Worm (Caenorhabditis elegans) whole organism, early embryonic: Measurements from ENCODE around the gene M01B2.13.

Experiments
- B0310.2 ChIP-seq: sonication (generic microtip); optimal IDR thresholded peaks from 2 replicates; lab custom pipeline; 2016; ENCODE audit warnings: mild to moderate bottlenecking, missing genetic modification characterization, missing compliant biosample characterization
- F13C5.2 ChIP-seq: sonication (generic microtip); optimal IDR thresholded peaks from 2 replicates; lab custom pipeline; 2017; ENCODE audit warnings: mild to moderate bottlenecking, missing genetic modification characterization, inconsistent platforms, missing compliant biosample characterization
- aly-1 ChIP-seq: sonication (generic microtip); optimal IDR thresholded peaks from 2 replicates; lab custom pipeline; 2016; ENCODE audit warnings: missing genetic modification characterization, missing compliant biosample characterization
- ama-1 ChIP-seq: fragments of 150-350 bp; optimal IDR thresholded peaks from 2 replicates; lab custom pipeline; 2014
- ceh-13 ChIP-seq: fragments of 200-800 bp; sonication (Bioruptor generic); optimal IDR thresholded peaks from 2 replicates; lab custom pipeline; 2018; ENCODE audit warnings: mild to moderate bottlenecking, missing genetic modification characterization, missing compliant biosample characterization
- ceh-36 ChIP-seq: sonication (generic microtip); optimal IDR thresholded peaks from 2 replicates; lab custom pipeline; 2016; ENCODE audit warnings: missing genetic modification characterization, inconsistent platforms, missing compliant biosample characterization
- hmbx-1 ChIP-seq: sonication (generic microtip); optimal IDR thresholded peaks from 2 replicates; lab custom pipeline; 2016; ENCODE audit warnings: mild to moderate bottlenecking, missing genetic modification characterization, missing compliant biosample characterization
- hmg-4 ChIP-seq: fragments of 200-800 bp; sonication (Bioruptor generic); optimal IDR thresholded peaks from 2 replicates; lab custom pipeline; 2018; ENCODE audit warnings: mild to moderate bottlenecking, missing genetic modification characterization, missing compliant biosample characterization
- pes-1 ChIP-seq: fragments of 200-800 bp; sonication (Bioruptor generic); IDR thresholded peaks from 2 replicates; pipeline ENCODE4 v1.3.6; 2022; ENCODE audit warnings: missing genetic modification reagents, missing genetic modification characterization, missing compliant biosample characterization
- sea-1 ChIP-seq: fragments of 200-800 bp; sonication (Bioruptor generic); conservative IDR thresholded peaks from 2 replicates; pipeline ENCODE4 v1.3.6; 2022; ENCODE audit warnings: missing genetic modification characterization, missing compliant biosample characterization
- tbx-11 ChIP-seq: fragments of 200-800 bp; sonication (Bioruptor generic); IDR thresholded peaks from 2 replicates; pipeline ENCODE4 v1.3.6; 2022; ENCODE audit warnings: missing genetic modification characterization, missing compliant biosample characterization
- tra-4 ChIP-seq: sonication (generic microtip); optimal IDR thresholded peaks from 2 replicates; lab custom pipeline; 2017; ENCODE audit warnings: missing genetic modification characterization, missing compliant biosample characterization

- TF ChIP-seq hmg-4 (GFP tag; lab: Kevin White, UChicago), result no peak
- TF ChIP-seq ama-1 (lab: Kevin White, UChicago), result no peak
- no peak for TF ChIP-seq F13C5.2 (tag; lab: Kevin White, UChicago)
- TF ChIP-seq pes-1 (GFP tag; lab: Robert Waterston, UW), result no peak
- TF ChIP-seq B0310.2 (tag; lab: Kevin White, UChicago), result no peak
- TF ChIP-seq tbx-11 (GFP tag; lab: Robert Waterston, UW), result no peak
- no peak for TF ChIP-seq ceh-13 (GFP tag; lab: Kevin White, UChicago)
- no peak for TF ChIP-seq aly-1 (tag; lab: Kevin White, UChicago)
- TF ChIP-seq hmbx-1 (tag; lab: Kevin White, UChicago), result no peak
- no peak for TF ChIP-seq tra-4
- TF ChIP-seq sea-1, result no peak
- no peak for TF ChIP-seq ceh-36 (tag; lab: Kevin White, UChicago)
These were observed 39.5 kb downstream of the M01B2.13 start for ce11 chrV:15226206-15226605.
